Fruit fly (Drosophila melanogaster): ENCODE results near the gene Edc3.

Edc3 gene

dm6 chr3L:17496012-17496411 lies 33.6 kb downstream of the Edc3 start:
- TF ChIP-seq CG5245 (GFP tag; optimal IDR thresholded peaks at IDR 0.05) (no peak), ac (GFP tag; optimal IDR thresholded peaks at IDR 0.05) (peak; percentile 88), sr (GFP tag; IDR thresholded peaks at IDR 0.05) (0 out of 3 replicates have a peak, but pooled peaks have one; percentile 15), vvl (GFP tag; IDR thresholded peaks at IDR 0.05) (no peak), CG9876 (GFP tag; optimal IDR thresholded peaks at IDR 0.05) (no peak), CG13123 (GFP tag; optimal IDR thresholded peaks at IDR 0.05) (no peak), kni (GFP tag; optimal IDR thresholded peaks at IDR 0.05) (peak; percentile 12), cg (GFP tag; optimal IDR thresholded peaks at IDR 0.05) (peak; percentile 34), disco-r (GFP tag; optimal IDR thresholded peaks at IDR 0.05) (no peak), CG7963 (GFP tag; IDR thresholded peaks at IDR 0.05; ENCODE audit: partially characterized antibody) (no peak), Hr78 (GFP tag; optimal IDR thresholded peaks at IDR 0.05) (no peak), sens (GFP tag) (peak; percentile 50), phol (tag; optimal IDR thresholded peaks at IDR 0.05) (no peak), chm (GFP tag; IDR thresholded peaks at IDR 0.05) (no peak), nau (GFP tag; optimal IDR thresholded peaks at IDR 0.05) (no peak), pros (GFP tag; optimal IDR thresholded peaks at IDR 0.05) (peak; percentile 25), Adf1 (GFP tag; IDR thresholded peaks at IDR 0.05) (no peak), HmgD (GFP tag; optimal IDR thresholded peaks at IDR 0.05) (no peak), Blimp-1 (GFP tag; optimal IDR thresholded peaks at IDR 0.05) (peak; percentile 95), Kr (GFP tag; optimal IDR thresholded peaks at IDR 0.05) (peak; percentile 7), BEAF-32 (GFP tag; optimal IDR thresholded peaks at IDR 0.05) (no peak), onecut (GFP tag; IDR thresholded peaks at IDR 0.05) (peak; percentile 11; the same call in 1 of the 2 replicates), sqz (GFP tag; optimal IDR thresholded peaks at IDR 0.05) (no peak)

- TF ChIP-seq CG8478 (optimal IDR thresholded peaks at IDR 0.05) (no peak), CG1233 (GFP tag; optimal IDR thresholded peaks at IDR 0.05) (no peak), Xrp1 (GFP tag; IDR thresholded peaks at IDR 0.05) (peak; percentile 59; the same call in 1 of the 2 replicates), lola (GFP tag; optimal IDR thresholded peaks at IDR 0.05) (peak in 1 of 3 experiments; percentile 58), slp2 (GFP tag; optimal IDR thresholded peaks at IDR 0.05) (peak; percentile 23), nerfin-1 (tag; optimal IDR thresholded peaks at IDR 0.05) (no peak), CG7786 (GFP tag; optimal IDR thresholded peaks at IDR 0.05) (no peak), Ada2b (GFP tag; IDR thresholded peaks at IDR 0.05) (no peak), CG10267 (tag; optimal IDR thresholded peaks at IDR 0.05) (peak; percentile 35), CG6765 (GFP tag; optimal IDR thresholded peaks at IDR 0.05) (no peak), CG2202 (tag; optimal IDR thresholded peaks at IDR 0.05) (peak; percentile 22), CG17385 (GFP tag; optimal IDR thresholded peaks at IDR 0.05) (peak; percentile 17), Jarid2 (GFP tag; optimal IDR thresholded peaks at IDR 0.05) (no peak), D19A (tag; optimal IDR thresholded peaks at IDR 0.05) (peak; percentile 99), Fer2 (tag; optimal IDR thresholded peaks at IDR 0.05) (no peak), sim (GFP tag; IDR thresholded peaks at IDR 0.05) (0 out of 2 replicates have a peak, but pooled peaks have one; percentile 33), sens-2 (GFP tag; IDR thresholded peaks at IDR 0.05) (no peak), Hmr (GFP tag; optimal IDR thresholded peaks at IDR 0.05) (no peak), sob (GFP tag; IDR thresholded peaks at IDR 0.05) (no peak), z (GFP tag; IDR thresholded peaks at IDR 0.05) (peak; percentile 29; the same call in 1 of the 3 replicates), TFAM (GFP tag; optimal IDR thresholded peaks at IDR 0.05) (no peak), gce (GFP tag; IDR thresholded peaks at IDR 0.05) (no peak), Ets97D (GFP tag; optimal IDR thresholded peaks at IDR 0.05) (no peak), CG12236 (GFP tag; optimal IDR thresholded peaks at IDR 0.05) (no peak), ERR (GFP tag; optimal IDR thresholded peaks at IDR 0.05) (no peak), CG16863 (GFP tag; optimal IDR thresholded peaks at IDR 0.05) (peak; percentile 24), Oaz (GFP tag; IDR thresholded peaks at IDR 0.05) (no peak)
Measured at dm6 chr3L:17495266-17495961, 34.2 kb downstream of the Edc3 start.
